Worm (Caenorhabditis elegans) whole organism, early embryonic: ENCODE measurements around the gene arrd-11.

Experiments
- B0310.2 ChIP-seq: sonication (generic microtip); optimal IDR thresholded peaks from 2 replicates; lab custom pipeline; 2016; ENCODE audit warnings: mild to moderate bottlenecking, missing genetic modification characterization, missing compliant biosample characterization
- F13C5.2 ChIP-seq: sonication (generic microtip); optimal IDR thresholded peaks from 2 replicates; lab custom pipeline; 2017; ENCODE audit warnings: mild to moderate bottlenecking, missing genetic modification characterization, inconsistent platforms, missing compliant biosample characterization
- aly-1 ChIP-seq: sonication (generic microtip); optimal IDR thresholded peaks from 2 replicates; lab custom pipeline; 2016; ENCODE audit warnings: missing genetic modification characterization, missing compliant biosample characterization
- ama-1 ChIP-seq: fragments of 150-350 bp; optimal IDR thresholded peaks from 2 replicates; lab custom pipeline; 2014
- ceh-13 ChIP-seq: fragments of 200-800 bp; sonication (Bioruptor generic); optimal IDR thresholded peaks from 2 replicates; lab custom pipeline; 2018; ENCODE audit warnings: mild to moderate bottlenecking, missing genetic modification characterization, missing compliant biosample characterization
- ceh-36 ChIP-seq: sonication (generic microtip); optimal IDR thresholded peaks from 2 replicates; lab custom pipeline; 2016; ENCODE audit warnings: missing genetic modification characterization, inconsistent platforms, missing compliant biosample characterization
- ets-7 ChIP-seq: sonication (generic microtip); optimal IDR thresholded peaks from 2 replicates; lab custom pipeline; 2016; ENCODE audit warnings: missing genotype, missing genetic modification characterization, missing compliant biosample characterization
- flt-1 ChIP-seq: fragments of 200-800 bp; sonication (Bioruptor generic); IDR thresholded peaks from 2 replicates; pipeline ENCODE4 v1.3.6; 2022; ENCODE audit warnings: missing genetic modification characterization, missing compliant biosample characterization
- hmbx-1 ChIP-seq: sonication (generic microtip); optimal IDR thresholded peaks from 2 replicates; lab custom pipeline; 2016; ENCODE audit warnings: mild to moderate bottlenecking, missing genetic modification characterization, missing compliant biosample characterization
- hmg-4 ChIP-seq: fragments of 200-800 bp; sonication (Bioruptor generic); optimal IDR thresholded peaks from 2 replicates; lab custom pipeline; 2018; ENCODE audit warnings: mild to moderate bottlenecking, missing genetic modification characterization, missing compliant biosample characterization
- hnd-1 ChIP-seq: sonication (generic microtip); optimal IDR thresholded peaks from 2 replicates; lab custom pipeline; 2016; ENCODE audit warnings: missing genetic modification characterization, missing compliant biosample characterization
- pes-1 ChIP-seq: fragments of 200-800 bp; sonication (Bioruptor generic); IDR thresholded peaks from 2 replicates; pipeline ENCODE4 v1.3.6; 2022; ENCODE audit warnings: missing genetic modification reagents, missing genetic modification characterization, missing compliant biosample characterization
- scrt-1 ChIP-seq: fragments of 200-800 bp; sonication (Bioruptor generic); IDR thresholded peaks from 2 replicates; pipeline ENCODE4 v1.3.6; 2022; ENCODE audit warnings: missing genetic modification characterization, missing compliant biosample characterization
- sea-1 ChIP-seq: fragments of 200-800 bp; sonication (Bioruptor generic); conservative IDR thresholded peaks from 2 replicates; pipeline ENCODE4 v1.3.6; 2022; ENCODE audit warnings: missing genetic modification characterization, missing compliant biosample characterization
- tbx-11 ChIP-seq: fragments of 200-800 bp; sonication (Bioruptor generic); IDR thresholded peaks from 2 replicates; pipeline ENCODE4 v1.3.6; 2022; ENCODE audit warnings: missing genetic modification characterization, missing compliant biosample characterization
- tbx-37 ChIP-seq: fragments of 200-800 bp; sonication (Bioruptor generic); conservative IDR thresholded peaks from 2 replicates; pipeline ENCODE4 v1.3.6; 2022; ENCODE audit warnings: missing genetic modification reagents, missing genetic modification characterization, missing compliant biosample characterization
- tra-4 ChIP-seq: sonication (generic microtip); optimal IDR thresholded peaks from 2 replicates; lab custom pipeline; 2017; ENCODE audit warnings: missing genetic modification characterization, missing compliant biosample characterization

arrd-11 gene

DNA sequence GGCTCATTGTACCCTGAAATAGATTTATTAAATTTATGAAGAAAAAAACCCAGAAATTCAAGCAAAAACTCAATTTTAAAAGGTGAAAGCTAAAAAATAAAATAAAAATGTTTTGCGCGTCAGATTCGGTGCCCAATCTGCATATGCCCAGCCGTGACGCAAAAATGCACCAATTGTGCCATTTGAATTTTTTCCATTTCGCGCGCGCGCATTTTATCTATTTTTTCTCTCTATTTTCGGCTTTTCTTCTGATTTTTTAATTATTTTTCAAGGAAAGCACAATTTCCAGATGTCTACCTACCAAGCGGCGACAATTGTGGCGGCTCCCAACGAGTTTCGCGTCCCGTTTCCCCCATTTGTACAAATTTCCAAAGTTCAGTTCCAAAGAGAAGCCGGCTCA lies 37.4 kb upstream of the arrd-11 start, which contains the start of the genes Y54G9A.7 and bub-3:
Y54G9A.7 (minus strand) TSS at position 7 of the 400 bp plus-strand sequence.
bub-3 (plus strand) TSS at position 270 of the 400 bp plus-strand sequence.
- TF ChIP-seq ceh-13 (GFP tag; lab: Kevin White, UChicago), result no peak
- no peak for TF ChIP-seq ceh-36 (tag; lab: Kevin White, UChicago)
- TF ChIP-seq hmbx-1, result no peak
- no peak for TF ChIP-seq tbx-11 (GFP tag; lab: Robert Waterston, UW)
- TF ChIP-seq hnd-1 (tag; lab: Kevin White, UChicago), result no peak
- no peak for TF ChIP-seq tra-4 (tag; lab: Kevin White, UChicago)
- TF ChIP-seq B0310.2 (tag; lab: Kevin White, UChicago), result no peak
- no peak for TF ChIP-seq sea-1
- no peak for TF ChIP-seq scrt-1 (GFP tag; lab: Robert Waterston, UW)
- TF ChIP-seq aly-1, result no peak
- TF ChIP-seq pes-1 (GFP tag; lab: Robert Waterston, UW), result no peak
- no peak for TF ChIP-seq flt-1
- TF ChIP-seq hmg-4, result no peak
- no peak for TF ChIP-seq tbx-37 (GFP tag; lab: Robert Waterston, UW)
- TF ChIP-seq ama-1 (lab: Kevin White, UChicago), result no peak
- TF ChIP-seq ets-7, result no peak
- TF ChIP-seq F13C5.2 (tag; lab: Kevin White, UChicago), result no peak

- TF ChIP-seq hmbx-1 (no peak), sea-1 (no peak), pes-1 (GFP tag; lab: Robert Waterston, UW) (no peak), flt-1 (no peak), B0310.2 (tag; lab: Kevin White, UChicago) (no peak), hmg-4 (no peak), tbx-37 (GFP tag; lab: Robert Waterston, UW) (no peak)
Measured at ce11 chrII:13729416-13729815, 33.8 kb upstream of the arrd-11 start, which contains the start of gene Y54G9A.9. Y54G9A.9 (plus strand) TSS chrII:13729716.

DNA sequence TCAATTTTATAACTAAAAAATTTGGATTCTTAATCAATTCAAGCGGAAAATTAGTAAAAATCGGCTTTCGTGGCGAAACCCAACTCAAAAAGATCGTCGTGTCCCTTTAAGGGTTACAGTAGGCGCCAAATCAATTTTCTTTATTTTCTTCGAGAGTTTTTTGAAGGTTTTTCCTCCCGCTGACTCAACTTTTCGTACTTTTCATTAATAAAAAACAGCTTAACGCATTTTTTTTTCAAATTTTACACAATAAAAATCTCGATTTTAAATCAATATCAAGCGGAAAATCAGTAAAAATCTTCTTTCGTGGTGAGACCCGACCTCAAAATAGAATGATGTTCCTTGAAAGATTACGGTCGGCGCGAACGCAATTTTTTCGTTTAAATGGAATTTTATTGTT lies 31.1 kb upstream of the arrd-11 start:
- TF ChIP-seq pes-1 (GFP tag; lab: Robert Waterston, UW) (no peak), scrt-1 (GFP tag; lab: Robert Waterston, UW) (no peak), tra-4 (tag; lab: Kevin White, UChicago) (no peak), F13C5.2 (tag; lab: Kevin White, UChicago) (no peak), aly-1 (no peak), tbx-11 (GFP tag; lab: Robert Waterston, UW) (no peak), hnd-1 (tag; lab: Kevin White, UChicago) (no peak), ama-1 (lab: Kevin White, UChicago) (no peak)

DNA sequence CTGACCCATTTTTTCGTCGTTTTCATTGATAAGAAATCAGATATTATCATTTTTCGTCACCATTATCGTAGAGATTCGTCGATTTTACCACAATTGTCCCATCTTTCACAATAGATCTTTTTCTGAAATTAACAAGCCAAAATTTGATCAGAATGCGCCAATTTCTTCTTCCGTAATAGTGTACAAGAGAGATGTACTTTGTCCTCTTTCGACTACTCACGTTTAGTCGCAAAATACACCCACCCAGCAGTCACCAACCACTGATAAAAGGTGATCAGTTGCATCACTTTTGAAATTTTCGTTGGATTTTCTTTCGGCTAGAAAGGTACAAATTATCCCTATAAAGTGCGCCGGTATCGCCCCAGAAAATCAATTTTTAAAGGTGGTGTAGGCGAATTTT lies 30.6 kb upstream of the arrd-11 start:
- no peak for TF ChIP-seq sea-1
- TF ChIP-seq flt-1, result no peak
- TF ChIP-seq hmg-4, result no peak
- TF ChIP-seq scrt-1 (GFP tag; lab: Robert Waterston, UW), result no peak
- no peak for TF ChIP-seq pes-1 (GFP tag; lab: Robert Waterston, UW)
- TF ChIP-seq tbx-37 (GFP tag; lab: Robert Waterston, UW), result no peak
- no peak for TF ChIP-seq hmbx-1
- TF ChIP-seq ceh-36 (tag; lab: Kevin White, UChicago), result no peak
- no peak for TF ChIP-seq aly-1
- no peak for TF ChIP-seq ets-7
- no peak for TF ChIP-seq hnd-1 (tag; lab: Kevin White, UChicago)
- TF ChIP-seq F13C5.2 (tag; lab: Kevin White, UChicago), result no peak
- TF ChIP-seq tra-4 (tag; lab: Kevin White, UChicago), result no peak
- TF ChIP-seq B0310.2 (tag; lab: Kevin White, UChicago), result no peak
- no peak for TF ChIP-seq tbx-11 (GFP tag; lab: Robert Waterston, UW)
- TF ChIP-seq ama-1 (lab: Kevin White, UChicago), result no peak
- no peak for TF ChIP-seq ceh-13 (GFP tag; lab: Kevin White, UChicago)

- no peak for TF ChIP-seq tbx-11 (GFP tag; lab: Robert Waterston, UW)
- no peak for TF ChIP-seq ceh-36 (tag; lab: Kevin White, UChicago)
- TF ChIP-seq tbx-37 (GFP tag; lab: Robert Waterston, UW), result no peak
- TF ChIP-seq flt-1, result no peak
- TF ChIP-seq hmg-4, result no peak
- TF ChIP-seq ets-7, result no peak
- TF ChIP-seq hmbx-1, result no peak
- no peak for TF ChIP-seq scrt-1 (GFP tag; lab: Robert Waterston, UW)
- no peak for TF ChIP-seq sea-1
- TF ChIP-seq hnd-1 (tag; lab: Kevin White, UChicago), result no peak
- TF ChIP-seq pes-1 (GFP tag; lab: Robert Waterston, UW), result no peak
- TF ChIP-seq ceh-13 (GFP tag; lab: Kevin White, UChicago), result no peak
- TF ChIP-seq ama-1 (lab: Kevin White, UChicago), result no peak
- no peak for TF ChIP-seq aly-1
- TF ChIP-seq B0310.2 (tag; lab: Kevin White, UChicago), result no peak
- no peak for TF ChIP-seq tra-4 (tag; lab: Kevin White, UChicago)
- no peak for TF ChIP-seq F13C5.2 (tag; lab: Kevin White, UChicago)
Measured at ce11 chrII:13736089-13736488, 27.1 kb upstream of the arrd-11 start, which contains the start of gene R06B9.5. R06B9.5 (plus strand) TSS chrII:13736320.

ce11 chrII:13736906-13737305 lies 26.3 kb upstream of the arrd-11 start:
- TF ChIP-seq hmg-4, result peak; percentile 4
- TF ChIP-seq sea-1, result no peak

DNA sequence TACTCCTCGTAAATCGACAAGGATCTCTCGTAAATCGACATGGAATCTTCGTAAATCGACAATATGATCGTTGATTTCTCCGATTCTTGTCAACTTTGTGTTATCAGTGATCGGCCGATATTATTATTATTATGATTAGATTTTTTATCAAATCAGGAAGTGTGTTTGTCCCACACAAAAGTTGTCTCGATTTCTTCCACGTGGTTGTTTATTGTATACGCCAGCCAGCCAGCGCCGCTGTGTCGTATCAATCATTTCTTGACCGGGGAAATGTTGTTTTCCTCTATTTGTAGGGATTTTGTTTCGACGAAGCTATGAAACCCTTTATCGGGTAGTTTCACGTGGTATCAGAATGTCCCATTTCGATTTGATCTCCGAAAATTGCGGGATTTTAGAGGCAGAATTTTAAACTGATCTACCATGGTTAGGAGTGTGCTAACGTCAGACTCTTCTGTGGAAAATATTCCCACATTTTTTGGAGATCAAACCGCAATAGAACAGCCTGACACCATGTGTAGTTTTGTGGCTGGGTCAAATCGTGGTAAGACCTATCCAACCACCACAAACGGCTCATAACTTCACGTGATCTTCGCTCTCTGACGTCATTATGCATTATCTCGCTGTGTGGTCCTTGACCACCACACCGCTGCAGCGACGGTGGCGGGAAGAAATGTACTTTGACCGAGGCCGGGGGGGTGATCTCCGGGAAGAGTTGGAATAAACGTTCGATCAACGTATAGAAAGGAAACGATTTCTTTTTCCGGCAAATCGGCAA lies 25.3 kb upstream of the arrd-11 start:
- TF ChIP-seq hmbx-1 (no peak), tra-4 (tag; lab: Kevin White, UChicago) (no peak), sea-1 (0 out of 2 replicates have a peak, but pooled peaks have one; percentile 32), hmg-4 (no peak)

DNA sequence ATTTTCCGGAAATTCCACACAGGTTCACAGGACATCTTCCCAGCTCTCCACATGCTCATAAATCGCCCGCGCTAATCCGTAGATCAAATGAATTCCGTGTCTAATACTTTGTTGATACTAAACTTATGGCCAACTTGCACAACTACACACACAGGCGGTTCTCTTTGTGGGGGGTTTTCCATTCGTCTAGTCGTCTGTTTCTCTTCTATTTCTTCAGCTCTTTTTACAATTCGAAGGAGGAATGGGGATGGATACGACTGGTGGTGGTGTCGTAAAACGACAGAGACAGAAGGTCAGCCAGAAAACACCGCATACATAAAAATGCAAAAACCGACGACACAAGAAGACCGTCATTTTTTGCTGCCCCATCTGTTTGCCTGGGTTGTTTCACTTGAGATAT lies 23.8 kb upstream of the arrd-11 start:
- TF ChIP-seq ceh-36 (tag; lab: Kevin White, UChicago) (peak; percentile 22), flt-1 (no peak)
